Worm (Caenorhabditis elegans): ENCODE measurements around the gene tag-266.

DNA sequence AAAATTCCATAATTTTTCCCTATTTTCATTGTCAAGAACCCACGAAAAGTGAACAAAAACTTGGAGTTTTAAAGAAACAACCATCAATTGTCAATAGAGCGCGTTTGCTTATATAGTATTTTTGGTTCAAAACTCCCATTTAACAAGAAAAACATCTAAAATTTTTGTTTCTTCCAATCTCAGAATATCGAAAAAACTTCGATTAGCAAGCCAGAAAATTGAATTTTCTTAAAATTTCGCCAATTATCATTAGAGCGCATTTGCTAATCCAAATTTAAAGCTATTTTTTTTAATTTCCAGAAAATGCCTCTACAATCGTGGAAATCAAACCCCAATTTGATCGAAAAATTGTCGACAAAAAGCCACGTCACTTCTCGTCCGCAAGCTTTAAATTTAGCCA, 6.4 kb upstream of the tag-266 start, which contains the start of gene orai-1:
- TF ChIP-seq elt-1 (tag; optimal IDR thresholded peaks at IDR 0.05): no peak
- TF ChIP-seq nhr-76 (tag; optimal IDR thresholded peaks at IDR 0.05): no peak
- TF ChIP-seq skn-1 (tag; optimal IDR thresholded peaks at IDR 0.05): no peak
- no peak for TF ChIP-seq nhr-11 (tag; optimal IDR thresholded peaks at IDR 0.05)
- no peak for TF ChIP-seq nhr-28 (tag; optimal IDR thresholded peaks at IDR 0.05)
- no peak for TF ChIP-seq zag-1 (tag; optimal IDR thresholded peaks at IDR 0.05)
- TF ChIP-seq snpc-4 (tag; optimal IDR thresholded peaks at IDR 0.05): no peak
- no peak for TF ChIP-seq ZK546.5 (tag; optimal IDR thresholded peaks at IDR 0.05)
- no peak for TF ChIP-seq pqm-1 (tag; optimal IDR thresholded peaks at IDR 0.05)
- TF ChIP-seq eor-1 (tag; optimal IDR thresholded peaks at IDR 0.05): no peak
- no peak for TF ChIP-seq elt-3 (tag; optimal IDR thresholded peaks at IDR 0.05)
- no peak for TF ChIP-seq mdl-1 (tag; optimal IDR thresholded peaks at IDR 0.05)
